Worm (Caenorhabditis elegans): ENCODE measurements around the gene nhr-172.

The nhr-172 gene

ce11 chrV:7555875-7556274, 47.1 kb downstream of the nhr-172 start:
- TF ChIP-seq ztf-4 (tag; optimal IDR thresholded peaks at IDR 0.05): no peak
- TF ChIP-seq sea-2 (GFP tag; optimal IDR thresholded peaks at IDR 0.05): no peak
- TF ChIP-seq aly-2 (tag; optimal IDR thresholded peaks at IDR 0.05): no peak
- TF ChIP-seq nfya-1 (tag; optimal IDR thresholded peaks at IDR 0.05; ENCODE audit: insufficient read depth): no peak
- TF ChIP-seq nhr-25 (tag; optimal IDR thresholded peaks at IDR 0.05): no peak
- no peak for TF ChIP-seq ceh-28 (tag; optimal IDR thresholded peaks at IDR 0.05)

ce11 chrV:7558693-7559092, 49.9 kb downstream of the nhr-172 start, which contains the start of gene ets-7:
Gene ets-7 (minus strand): TSS chrV:7558793.
- TF ChIP-seq snpc-4 (tag; optimal IDR thresholded peaks at IDR 0.05) (no peak), ceh-16 (tag; optimal IDR thresholded peaks at IDR 0.05) (no peak), nhr-11 (tag; optimal IDR thresholded peaks at IDR 0.05) (no peak), pha-4 (tag; optimal IDR thresholded peaks at IDR 0.05) (no peak), nhr-43 (tag; optimal IDR thresholded peaks at IDR 0.05; ENCODE audit: poor library complexity, severe bottlenecking) (no peak), aly-2 (tag; optimal IDR thresholded peaks at IDR 0.05) (no peak), fkh-10 (GFP tag; optimal IDR thresholded peaks at IDR 0.05) (no peak), ama-1 (optimal IDR thresholded peaks at IDR 0.05) (no peak), nhr-77 (tag; optimal IDR thresholded peaks at IDR 0.05) (no peak)
